Fruit fly (Drosophila melanogaster) whole organism, embryonic: Measurements from ENCODE around the gene CG2712.

Experiments
- Asciz ChIP-seq: fragments of 200-800 bp; sonication (Bioruptor generic); optimal IDR thresholded peaks from 2 replicates; lab custom pipeline; 2017; ENCODE audit warnings: missing biosample characterization, mild to moderate bottlenecking, missing genetic modification characterization, missing genetic modification reagents
- BtbVII ChIP-seq: fragments of 200-800 bp; sonication (Bioruptor generic); optimal IDR thresholded peaks from 3 replicates; lab custom pipeline; 2017; ENCODE audit warnings: missing biosample characterization, mild to moderate bottlenecking, missing genetic modification characterization
- CG10654 ChIP-seq: fragments of 200-800 bp; sonication (Bioruptor generic); optimal IDR thresholded peaks from 2 replicates; lab custom pipeline; 2016; ENCODE audit warnings: missing biosample characterization, missing genetic modification characterization
- CG11504 ChIP-seq: fragments of 200-800 bp; sonication (Bioruptor generic); optimal IDR thresholded peaks from 3 replicates; lab custom pipeline; 2019; ENCODE audit warnings: missing biosample characterization, mild to moderate bottlenecking, missing genetic modification characterization, moderate library complexity
- CG11695 ChIP-seq: fragments of 200-800 bp; sonication (Bioruptor generic); IDR thresholded peaks from 3 replicates; pipeline ENCODE4 v1.3.6; 2022; ENCODE audit warnings: missing biosample characterization, missing genetic modification characterization
- CG14667 ChIP-seq: fragments of 200-800 bp; sonication (Bioruptor generic); IDR thresholded peaks from 2 replicates; pipeline ENCODE4 v1.3.6; 2022; ENCODE audit warnings: missing biosample characterization, missing genetic modification characterization
- CG15073 ChIP-seq: fragments of 200-800 bp; sonication (Bioruptor generic); optimal IDR thresholded peaks from 2 replicates; lab custom pipeline; 2016; ENCODE audit warnings: missing biosample characterization, missing genetic modification characterization
- CG1603 ChIP-seq: fragments of 200-800 bp; sonication (Bioruptor generic); optimal IDR thresholded peaks from 2 replicates; lab custom pipeline; 2019; ENCODE audit warnings: missing biosample characterization, mild to moderate bottlenecking, missing genetic modification characterization, moderate library complexity
- CG16813 ChIP-seq: fragments of 200-800 bp; sonication (Bioruptor generic); IDR thresholded peaks from 3 replicates; pipeline ENCODE4 v1.3.6; 2022; ENCODE audit warnings: missing biosample characterization, missing genetic modification characterization; ENCODE audit not compliant: partially characterized antibody
- CG31365 ChIP-seq: fragments of 200-800 bp; sonication (Bioruptor generic); optimal IDR thresholded peaks from 2 replicates; lab custom pipeline; 2018; ENCODE audit warnings: missing biosample characterization, mild to moderate bottlenecking, missing genetic modification characterization
- CG31388 ChIP-seq: fragments of 200-800 bp; sonication (Bioruptor generic); optimal IDR thresholded peaks from 2 replicates; lab custom pipeline; 2016; ENCODE audit warnings: missing biosample characterization, missing genetic modification characterization
- CG32532 ChIP-seq: fragments of 200-800 bp; sonication (Bioruptor generic); IDR thresholded peaks from 2 replicates; pipeline ENCODE4 v1.3.6; 2022; ENCODE audit warnings: missing biosample characterization, missing genetic modification characterization
- CG32767 ChIP-seq: fragments of 200-800 bp; sonication (Bioruptor generic); IDR thresholded peaks from 2 replicates; pipeline ENCODE4 v1.3.6; 2022; ENCODE audit warnings: missing biosample characterization, missing genetic modification characterization
- CG4404 ChIP-seq: fragments of 200-800 bp; sonication (Bioruptor generic); IDR thresholded peaks from 2 replicates; pipeline ENCODE4 v1.3.6; 2022; ENCODE audit warnings: missing biosample characterization, missing genetic modification characterization
- CG4424 ChIP-seq: fragments of 200-800 bp; sonication (Bioruptor generic); optimal IDR thresholded peaks from 3 replicates; lab custom pipeline; 2016; ENCODE audit warnings: missing biosample characterization, missing genetic modification characterization
- CG7556 ChIP-seq: fragments of 200-800 bp; sonication (Bioruptor generic); optimal IDR thresholded peaks from 2 replicates; lab custom pipeline; 2017; ENCODE audit warnings: missing biosample characterization, mild to moderate bottlenecking, missing genetic modification characterization
- Chrac-16 ChIP-seq: fragments of 200-800 bp; sonication (Bioruptor generic); optimal IDR thresholded peaks from 3 replicates; lab custom pipeline; 2016; ENCODE audit warnings: missing biosample characterization, missing genetic modification characterization
- D ChIP-seq, 2 experiments: fragments of 200-800 bp in 1 of 2; fragments of >200 bp in 1 of 2; sonication (Bioruptor generic) in 1 of 2; optimal IDR thresholded peaks; 2 replicates in 1 of 2; 3 replicates in 1 of 2; lab custom pipeline; 2017; ENCODE audit warnings: mild to moderate bottlenecking in 1 of 2, missing biosample characterization in 1 of 2, missing genetic modification characterization in 1 of 2, missing genetic modification reagents in 1 of 2
- Dip2 ChIP-seq: fragments of 200-800 bp; sonication (Bioruptor generic); IDR thresholded peaks from 2 replicates; pipeline ENCODE4 v1.3.6; 2022; ENCODE audit warnings: missing biosample characterization, missing genetic modification characterization
- Dip3 ChIP-seq: fragments of 200-800 bp; sonication (Bioruptor generic); optimal IDR thresholded peaks from 3 replicates; lab custom pipeline; 2016; ENCODE audit warnings: missing biosample characterization, missing genetic modification characterization
- Dref ChIP-seq: fragments of 200-800 bp; sonication (Bioruptor generic); IDR thresholded peaks from 2 replicates; pipeline ENCODE4 v1.3.6; 2022; ENCODE audit warnings: missing biosample characterization, missing genetic modification characterization
- H2.0 ChIP-seq: fragments of 200-800 bp; sonication (Bioruptor generic); IDR thresholded peaks from 2 replicates; pipeline ENCODE4 v1.3.6; 2022; ENCODE audit warnings: missing biosample characterization, missing genetic modification characterization
- HLH54F ChIP-seq: fragments of 200-800 bp; sonication (Bioruptor generic); optimal IDR thresholded peaks from 3 replicates; lab custom pipeline; 2016; ENCODE audit warnings: missing biosample characterization, missing genetic modification characterization
- HLHmδ ChIP-seq: fragments of 200-800 bp; sonication (Bioruptor generic); optimal IDR thresholded peaks from 2 replicates; lab custom pipeline; 2018; ENCODE audit warnings: missing biosample characterization, mild to moderate bottlenecking, missing genetic modification characterization, moderate library complexity
- Hr51 ChIP-seq, 2 experiments: fragments of 200-800 bp; sonication (Bioruptor generic); optimal IDR thresholded peaks; 2 replicates in 1 of 2; 3 replicates in 1 of 2; lab custom pipeline; 2016 to 2018; ENCODE audit warnings: missing biosample characterization in 2 of 2, missing genetic modification characterization in 2 of 2, mild to moderate bottlenecking in 1 of 2, moderate library complexity in 1 of 2
- Hr78 ChIP-seq, 2 experiments: fragments of 200-800 bp in 1 of 2; fragments of >200 bp in 1 of 2; sonication (Bioruptor generic) in 1 of 2; optimal IDR thresholded peaks; 2 replicates each; lab custom pipeline; 2017 to 2019; ENCODE audit warnings: missing biosample characterization in 2 of 2, missing genetic modification characterization in 2 of 2, mild to moderate bottlenecking in 1 of 2, moderate library complexity in 1 of 2
- Lpt ChIP-seq: fragments of >200 bp; optimal IDR thresholded peaks from 2 replicates; lab custom pipeline; 2018; ENCODE audit warnings: missing biosample characterization, missing genetic modification characterization
- Mrtf ChIP-seq: fragments of 200-800 bp; sonication (Bioruptor generic); IDR thresholded peaks from 3 replicates; pipeline ENCODE4 v1.3.6; 2022; ENCODE audit warnings: missing biosample characterization, missing genetic modification characterization
- Ptx1 ChIP-seq: fragments of 200-800 bp; sonication (Bioruptor generic); IDR thresholded peaks from 2 replicates; pipeline ENCODE4 v1.3.6; 2022; ENCODE audit warnings: missing biosample characterization, missing genetic modification characterization
- Sin3A ChIP-seq: fragments of >200 bp; optimal IDR thresholded peaks from 2 replicates; lab custom pipeline; 2018
- Usf ChIP-seq: fragments of 200-800 bp; sonication (Bioruptor generic); optimal IDR thresholded peaks from 2 replicates; lab custom pipeline; 2017; ENCODE audit warnings: missing genotype, missing biosample characterization, missing genetic modification characterization
- YL-1 ChIP-seq: fragments of 200-800 bp; sonication (Bioruptor generic); optimal IDR thresholded peaks from 3 replicates; lab custom pipeline; 2017; ENCODE audit warnings: missing biosample characterization, mild to moderate bottlenecking, missing genetic modification characterization
- ab ChIP-seq: fragments of 200-800 bp; sonication (Bioruptor generic); optimal IDR thresholded peaks from 2 replicates; lab custom pipeline; 2016; ENCODE audit warnings: missing biosample characterization, missing genetic modification characterization
- bsh ChIP-seq, 2 experiments: fragments of 200-800 bp; sonication (Bioruptor generic); optimal IDR thresholded peaks; 2 replicates each; lab custom pipeline; 2017 to 2018; ENCODE audit warnings: mild to moderate bottlenecking in 2 of 2, missing biosample characterization in 2 of 2, missing genetic modification characterization in 2 of 2, moderate library complexity in 1 of 2
- chn ChIP-seq: fragments of 200-800 bp; sonication (Bioruptor generic); optimal IDR thresholded peaks from 2 replicates; lab custom pipeline; 2016; ENCODE audit warnings: missing biosample characterization, missing genetic modification characterization
- corto ChIP-seq: fragments of 200-800 bp; sonication (Bioruptor generic); optimal IDR thresholded peaks from 2 replicates; lab custom pipeline; 2016; ENCODE audit warnings: missing biosample characterization, mild to moderate bottlenecking, missing genetic modification characterization, moderate library complexity
- crol ChIP-seq: fragments of 200-800 bp; sonication (Bioruptor generic); IDR thresholded peaks from 2 replicates; pipeline ENCODE4 v1.3.6; 2022; ENCODE audit warnings: missing biosample characterization, missing genetic modification characterization
- da ChIP-seq: fragments of 200-800 bp; sonication (Bioruptor generic); optimal IDR thresholded peaks from 2 replicates; lab custom pipeline; 2016; ENCODE audit warnings: missing biosample characterization, missing genetic modification characterization
- dmrt99B ChIP-seq: fragments of 200-800 bp; sonication (Bioruptor generic); optimal IDR thresholded peaks from 2 replicates; lab custom pipeline; 2018; ENCODE audit warnings: missing biosample characterization, mild to moderate bottlenecking, missing genetic modification characterization, moderate library complexity
- eve ChIP-seq, 2 experiments: fragments of >200 bp; optimal IDR thresholded peaks; 2 replicates each; lab custom pipeline; 2017; ENCODE audit warnings: missing biosample characterization in 2 of 2, missing genetic modification characterization in 2 of 2
- eyg ChIP-seq: fragments of 200-800 bp; sonication (Bioruptor generic); optimal IDR thresholded peaks from 3 replicates; lab custom pipeline; 2016; ENCODE audit warnings: missing biosample characterization, missing genetic modification characterization
- luna ChIP-seq: fragments of 200-800 bp; sonication (Bioruptor generic); optimal IDR thresholded peaks from 2 replicates; lab custom pipeline; 2016; ENCODE audit warnings: missing biosample characterization, missing genetic modification characterization
- onecut ChIP-seq: fragments of 200-800 bp; sonication (Bioruptor generic); IDR thresholded peaks from 2 replicates; pipeline ENCODE4 v1.3.6; 2022; ENCODE audit warnings: missing biosample characterization, missing genetic modification characterization
- peb ChIP-seq: fragments of 200-800 bp; sonication (Bioruptor generic); IDR thresholded peaks from 2 replicates; pipeline ENCODE4 v1.3.6; 2022; ENCODE audit warnings: missing biosample characterization, missing genetic modification characterization
- pum ChIP-seq: fragments of 200-800 bp; sonication (Bioruptor generic); optimal IDR thresholded peaks from 2 replicates; lab custom pipeline; 2016; ENCODE audit warnings: missing biosample characterization, missing genetic modification characterization
- pzg ChIP-seq: fragments of 200-800 bp; sonication (Bioruptor generic); optimal IDR thresholded peaks from 3 replicates; lab custom pipeline; 2018; ENCODE audit warnings: missing biosample characterization, mild to moderate bottlenecking, missing genetic modification characterization, moderate library complexity
- ranshi ChIP-seq: fragments of 200-800 bp; sonication (Bioruptor generic); IDR thresholded peaks from 2 replicates; pipeline ENCODE4 v1.3.6; 2022; ENCODE audit warnings: missing biosample characterization, missing genetic modification characterization
- sima ChIP-seq: fragments of 200-800 bp; sonication (Bioruptor generic); optimal IDR thresholded peaks from 2 replicates; lab custom pipeline; 2016; ENCODE audit warnings: missing biosample characterization, missing genetic modification characterization
- stc ChIP-seq: fragments of 200-800 bp; sonication (Bioruptor generic); IDR thresholded peaks from 2 replicates; pipeline ENCODE4 v1.3.6; 2022; ENCODE audit warnings: missing biosample characterization, missing genetic modification characterization
- unpg ChIP-seq: fragments of 200-800 bp; sonication (Bioruptor generic); optimal IDR thresholded peaks from 3 replicates; lab custom pipeline; 2018; ENCODE audit warnings: missing biosample characterization, mild to moderate bottlenecking, missing genetic modification characterization, moderate library complexity
- vvl ChIP-seq: fragments of 200-800 bp; sonication (Bioruptor generic); IDR thresholded peaks from 2 replicates; pipeline ENCODE4 v1.3.6; 2022; ENCODE audit warnings: missing biosample characterization, missing genetic modification characterization

CG2712 gene

dm6 chrX:2743020-2743419, 10.8 kb downstream of the CG2712 start (continued):
- peak; percentile 42 for TF ChIP-seq sima (GFP tag; lab: Kevin White, UChicago)
- TF ChIP-seq CG10654 (GFP tag; lab: Kevin White, UChicago) = peak; percentile 59
- peak; percentile 92 for TF ChIP-seq vvl (GFP tag; lab: Robert Waterston, UW)
- peak; percentile 77 for TF ChIP-seq CG32767 (GFP tag; lab: Robert Waterston, UW)
- peak; percentile 80 for TF ChIP-seq unpg (GFP tag; lab: Kevin White, UChicago)
- TF ChIP-seq CG11504 (tag; lab: Kevin White, UChicago) = peak; percentile 80
- TF ChIP-seq YL-1 = no peak
- peak in 1 of 2 experiments; percentile 48 for TF ChIP-seq bsh (GFP tag; optimal IDR thresholded peaks at IDR 0.05; lab: Kevin White, UChicago)
- no peak for TF ChIP-seq CG31365 (tag; lab: Kevin White, UChicago)
- TF ChIP-seq Usf (GFP tag; lab: Kevin White, UChicago) = peak; percentile 49
- no peak for TF ChIP-seq HLHmδ (GFP tag; lab: Kevin White, UChicago)
- no peak for TF ChIP-seq eve (GFP tag; optimal IDR thresholded peaks at IDR 0.05; lab: Kevin White, UChicago)
- no peak for TF ChIP-seq CG16813 (GFP tag; lab: Robert Waterston, UW)
- no peak for TF ChIP-seq D (optimal IDR thresholded peaks at IDR 0.05; lab: Kevin White, UChicago)
- peak; percentile 25 for TF ChIP-seq D (GFP tag; optimal IDR thresholded peaks at IDR 0.05; lab: Kevin White, UChicago)
- TF ChIP-seq da (GFP tag; lab: Kevin White, UChicago) = peak; percentile 62
- TF ChIP-seq HLH54F (GFP tag; lab: Kevin White, UChicago) = peak; percentile 83
- peak; percentile 83 for TF ChIP-seq stc (GFP tag; lab: Robert Waterston, UW)
- TF ChIP-seq Chrac-16 = peak; percentile 64
- peak; percentile 59 for TF ChIP-seq onecut (GFP tag; lab: Robert Waterston, UW)
- TF ChIP-seq pum (GFP tag; lab: Kevin White, UChicago) = peak; percentile 50
- TF ChIP-seq Dip3 (GFP tag; lab: Kevin White, UChicago) = peak; percentile 86
- peak; percentile 79 for TF ChIP-seq crol (GFP tag; lab: Robert Waterston, UW)
- no peak for TF ChIP-seq corto (GFP tag; lab: Kevin White, UChicago)
- TF ChIP-seq Lpt (GFP tag; lab: Kevin White, UChicago) = no peak
- peak; percentile 73 to 81 for TF ChIP-seq Hr51 (GFP tag; optimal IDR thresholded peaks at IDR 0.05; lab: Kevin White, UChicago)
- peak; percentile 88 for TF ChIP-seq CG11695
- TF ChIP-seq Sin3A = no peak
- TF ChIP-seq ranshi (GFP tag; lab: Robert Waterston, UW) = peak; percentile 84
- peak; percentile 76 for TF ChIP-seq CG14667 (GFP tag; lab: Robert Waterston, UW)
- TF ChIP-seq chn (GFP tag; lab: Kevin White, UChicago) = peak; percentile 57
- peak; percentile 10; the same call in 1 of the 2 replicates for TF ChIP-seq Dip2 (GFP tag; lab: Robert Waterston, UW)
- peak; percentile 72 for TF ChIP-seq eyg (GFP tag; lab: Kevin White, UChicago)
- TF ChIP-seq peb = peak; percentile 67
- TF ChIP-seq Mrtf (GFP tag; lab: Robert Waterston, UW) = peak; percentile 85
- TF ChIP-seq CG31388 (GFP tag; lab: Kevin White, UChicago) = peak; percentile 0
- peak; percentile 86 for TF ChIP-seq H2.0 (GFP tag; lab: Robert Waterston, UW)
- peak; percentile 85 for TF ChIP-seq BtbVII (GFP tag; lab: Kevin White, UChicago)
- TF ChIP-seq CG4424 (GFP tag; lab: Kevin White, UChicago) = peak; percentile 57
- peak; percentile 59 for TF ChIP-seq CG7556 (GFP tag; lab: Kevin White, UChicago)
- TF ChIP-seq CG1603 = peak; percentile 20
- TF ChIP-seq Hr78 (GFP tag; optimal IDR thresholded peaks at IDR 0.05; lab: Kevin White, UChicago) = no peak
- peak; percentile 90 for TF ChIP-seq Ptx1 (GFP tag; lab: Robert Waterston, UW)
- peak; percentile 2 for TF ChIP-seq pzg (GFP tag; lab: Kevin White, UChicago)
- no peak for TF ChIP-seq CG15073 (GFP tag; lab: Kevin White, UChicago)
- TF ChIP-seq Asciz (GFP tag; lab: Kevin White, UChicago) = peak; percentile 47
- peak; percentile 80 for TF ChIP-seq dmrt99B (tag; lab: Kevin White, UChicago)
- TF ChIP-seq ab (GFP tag; lab: Kevin White, UChicago) = peak; percentile 64
- TF ChIP-seq CG32532 (GFP tag; lab: Robert Waterston, UW) = peak; percentile 95
- peak; percentile 35; the same call in 1 of the 2 replicates for TF ChIP-seq Dref
- peak; percentile 69 for TF ChIP-seq luna (GFP tag; lab: Kevin White, UChicago)
- TF ChIP-seq CG4404 (GFP tag; lab: Robert Waterston, UW) = peak; percentile 63
